Worm (Caenorhabditis elegans) whole organism, young adult: ENCODE data around the gene nhr-120.

Experiments
- K11D2.4 ChIP-seq: fragments of 200-800 bp; sonication (Bioruptor generic); IDR thresholded peaks from 2 replicates; pipeline ENCODE4 v1.3.6; 2022; ENCODE audit warnings: missing genetic modification reagents, missing genetic modification characterization, missing compliant biosample characterization
- attf-3 ChIP-seq: fragments of 200-800 bp; sonication (Bioruptor generic); conservative IDR thresholded peaks from 2 replicates; pipeline ENCODE4 v1.3.6; 2022; ENCODE audit warnings: missing genetic modification reagents, missing genetic modification characterization, missing compliant biosample characterization
- ccch-3 ChIP-seq: fragments of 200-800 bp; sonication (Bioruptor generic); optimal IDR thresholded peaks from 2 replicates; lab custom pipeline; 2018; ENCODE audit warnings: mild to moderate bottlenecking, missing genetic modification characterization, missing compliant biosample characterization
- lag-1 ChIP-seq: fragments of 200-800 bp; sonication (Bioruptor generic); IDR thresholded peaks from 2 replicates; pipeline ENCODE4 v1.3.6; 2022; ENCODE audit warnings: missing genetic modification reagents, missing genetic modification characterization, missing compliant biosample characterization
- madf-6 ChIP-seq: fragments of 200-800 bp; sonication (Bioruptor generic); IDR thresholded peaks from 2 replicates; pipeline ENCODE4 v1.3.6; 2022; ENCODE audit warnings: missing genetic modification reagents, missing genetic modification characterization, missing compliant biosample characterization
- mes-4 ChIP-seq: sonication (generic microtip); optimal IDR thresholded peaks from 2 replicates; lab custom pipeline; 2016; ENCODE audit warnings: missing genotype, missing genetic modification characterization, missing compliant biosample characterization
- nhr-90 ChIP-seq: sonication (generic microtip); optimal IDR thresholded peaks from 2 replicates; lab custom pipeline; 2016; ENCODE audit warnings: missing genotype, mild to moderate bottlenecking, missing genetic modification characterization, missing compliant biosample characterization
- pha-4 ChIP-seq: fragments of 150-350 bp; sonication (generic microtip); optimal IDR thresholded peaks from 2 replicates; lab custom pipeline; 2014; ENCODE audit warnings: missing biosample characterization, missing genetic modification reagents, missing genetic modification characterization
- sea-2 ChIP-seq: fragments of 200-800 bp; sonication (Bioruptor generic); IDR thresholded peaks from 2 replicates; pipeline ENCODE4 v1.3.6; 2022; ENCODE audit warnings: missing genetic modification characterization, missing compliant biosample characterization
- snpc-4 ChIP-seq, 5 experiments: fragments of 150-350 bp in 1 of 5; sonication (generic microtip) in 4 of 5; optimal IDR thresholded peaks; 2 replicates each; lab custom pipeline; 2014 to 2018; ENCODE audit warnings: missing genetic modification characterization in 5 of 5, missing biosample characterization in 3 of 5, antibody characterized with exemption in 2 of 5, mild to moderate bottlenecking in 2 of 5, missing compliant biosample characterization in 2 of 5, missing genotype in 2 of 5, moderate library complexity in 2 of 5, missing genetic modification reagents in 1 of 5
- unc-62 ChIP-seq: fragments of 150-350 bp; optimal IDR thresholded peaks from 2 replicates; lab custom pipeline; 2014; ENCODE audit warnings: missing biosample characterization, missing genetic modification reagents, missing genetic modification characterization

ce11 chrX:6689985-6690384 is 49.6 kb upstream of the nhr-120 start, which contains the start of gene F38B6.6:
- no peak for TF ChIP-seq mes-4 (tag; lab: Kevin White, UChicago)
- TF ChIP-seq attf-3 (GFP tag; lab: Robert Waterston, UW): no peak
- no peak for TF ChIP-seq nhr-90
- TF ChIP-seq lag-1: no peak
- no peak for TF ChIP-seq K11D2.4 (GFP tag; lab: Robert Waterston, UW)
- no peak for TF ChIP-seq sea-2 (GFP tag; lab: Robert Waterston, UW)
- no peak for TF ChIP-seq unc-62 (GFP tag; lab: Kevin White, UChicago)
- TF ChIP-seq ccch-3 (GFP tag; lab: Kevin White, UChicago): no peak
- TF ChIP-seq pha-4 (tag; lab: Kevin White, UChicago): no peak
- no peak for TF ChIP-seq madf-6 (GFP tag; lab: Robert Waterston, UW)
- TF ChIP-seq snpc-4 (GFP tag; optimal IDR thresholded peaks at IDR 0.05; lab: Kevin White, UChicago): no peak
- TF ChIP-seq snpc-4 (tag; optimal IDR thresholded peaks at IDR 0.05; lab: Kevin White, UChicago): no peak
